Fruit fly (Drosophila melanogaster): ENCODE data around the gene CG14102.

The CG14102 gene

DNA sequence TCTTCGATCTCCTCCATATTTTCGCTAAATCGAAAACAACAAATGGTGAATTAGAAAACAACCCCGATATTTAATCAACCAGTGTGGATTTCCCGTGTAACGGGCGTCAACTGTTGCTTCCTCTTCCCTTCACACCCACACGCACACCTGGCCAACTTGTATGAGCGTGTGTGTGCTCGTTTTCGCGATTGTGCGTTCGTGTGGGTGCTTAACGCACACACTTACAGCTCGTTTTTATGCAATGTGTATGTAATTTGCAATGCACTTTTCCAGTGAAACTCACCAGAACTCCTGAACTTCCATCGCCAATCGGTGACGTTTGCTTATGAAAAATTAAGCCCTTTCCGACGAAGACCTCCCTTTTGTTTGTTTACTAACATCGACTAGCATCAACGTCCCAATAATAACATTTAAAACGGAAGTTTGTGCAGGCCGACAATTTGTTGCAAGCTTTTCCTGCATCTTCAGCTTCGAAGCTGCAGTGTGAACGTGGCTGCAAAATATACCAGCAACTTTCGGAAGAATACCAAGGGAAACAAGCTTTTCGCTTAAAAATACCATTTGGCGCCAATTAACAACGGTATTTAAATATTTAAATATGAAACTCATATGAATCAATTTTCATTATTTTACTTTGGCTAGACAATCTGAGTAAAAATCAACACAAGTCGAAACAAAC, 14.5 kb upstream of the CG14102 start, which contains the start of gene cyc:
Gene cyc, minus strand, starts transcription at position 467 of the 679 bp plus-strand sequence.
- TF ChIP-seq OdsH (GFP tag; optimal IDR thresholded peaks at IDR 0.05) (peak; percentile 8), N (GFP tag; optimal IDR thresholded peaks at IDR 0.05) (peak; percentile 39), Rel (GFP tag; optimal IDR thresholded peaks at IDR 0.05) (no peak), Rel (tag; optimal IDR thresholded peaks at IDR 0.05) (peak; percentile 42), Sp1 (GFP tag; optimal IDR thresholded peaks at IDR 0.05) (peak; percentile 39), sv (GFP tag; optimal IDR thresholded peaks at IDR 0.05) (no peak), ey (GFP tag; optimal IDR thresholded peaks at IDR 0.05) (peak; percentile 15), Abd-B (GFP tag; optimal IDR thresholded peaks at IDR 0.05) (no peak), lola (GFP tag; optimal IDR thresholded peaks at IDR 0.05) (no peak), psq (GFP tag; optimal IDR thresholded peaks at IDR 0.05) (peak; percentile 10), dmrt93B (GFP tag; optimal IDR thresholded peaks at IDR 0.05) (no peak)

dm6 chr3L:19813075-19813903, 12.2 kb upstream of the CG14102 start, which contains the start of gene Cyp305a1:
Gene Cyp305a1 (minus strand): TSS chr3L:19813339.
- TF ChIP-seq br (GFP tag; optimal IDR thresholded peaks at IDR 0.05) (no peak), dsf (GFP tag; optimal IDR thresholded peaks at IDR 0.05; ENCODE audit: borderline replicate concordance) (no peak), jim (GFP tag; optimal IDR thresholded peaks at IDR 0.05) (no peak), CrebA (GFP tag; optimal IDR thresholded peaks at IDR 0.05; ENCODE audit: borderline replicate concordance) (no peak), Abd-B (GFP tag; optimal IDR thresholded peaks at IDR 0.05) (no peak), rgr (GFP tag; optimal IDR thresholded peaks at IDR 0.05) (no peak), N (GFP tag; optimal IDR thresholded peaks at IDR 0.05) (no peak)

- TF ChIP-seq sage (GFP tag; optimal IDR thresholded peaks at IDR 0.05) (no peak), rgr (GFP tag; optimal IDR thresholded peaks at IDR 0.05) (no peak)
Measured at dm6 chr3L:19812491-19812890, 11.4 kb upstream of the CG14102 start.

DNA sequence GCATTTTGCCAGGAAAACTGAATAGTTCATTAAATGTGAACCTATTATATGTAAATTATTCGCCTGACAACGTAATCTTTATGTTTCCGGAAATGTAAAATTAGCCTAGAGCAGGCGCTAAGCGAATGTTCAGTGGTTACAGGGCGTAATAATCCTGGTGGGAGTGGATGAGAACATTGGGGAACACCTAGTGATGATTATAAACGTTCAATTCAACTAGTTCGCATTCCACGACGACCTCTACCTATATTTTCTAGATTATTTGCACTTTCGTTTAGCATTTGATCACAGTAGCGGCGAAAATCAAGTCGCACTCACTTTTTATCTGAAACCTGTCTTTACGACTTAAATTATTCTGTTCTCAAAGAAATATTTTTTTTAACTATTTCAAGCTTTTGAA, 6.4 kb upstream of the CG14102 start:
- no peak for TF ChIP-seq sage (GFP tag; optimal IDR thresholded peaks at IDR 0.05)
- TF ChIP-seq fru (GFP tag; optimal IDR thresholded peaks at IDR 0.05): no peak
- no peak for TF ChIP-seq Jra (GFP tag; optimal IDR thresholded peaks at IDR 0.05)
- no peak for TF ChIP-seq dl (GFP tag; optimal IDR thresholded peaks at IDR 0.05; ENCODE audit: insufficient read depth in 1 of 2, partially characterized antibody in 2 of 2)
- no peak for TF ChIP-seq CG9705 (GFP tag; optimal IDR thresholded peaks at IDR 0.05)
- no peak for TF ChIP-seq dmrt93B (GFP tag; optimal IDR thresholded peaks at IDR 0.05)
- no peak for TF ChIP-seq Vsx2 (GFP tag; optimal IDR thresholded peaks at IDR 0.05; ENCODE audit: partially characterized antibody)
- TF ChIP-seq ey (GFP tag; optimal IDR thresholded peaks at IDR 0.05): no peak
- TF ChIP-seq CG32264 (GFP tag; optimal IDR thresholded peaks at IDR 0.05): no peak
- no peak for TF ChIP-seq Sp1 (GFP tag; optimal IDR thresholded peaks at IDR 0.05)
- no peak for TF ChIP-seq N (GFP tag; optimal IDR thresholded peaks at IDR 0.05)
- no peak for TF ChIP-seq foxo (GFP tag; optimal IDR thresholded peaks at IDR 0.05)
- TF ChIP-seq Hnf4 (GFP tag; optimal IDR thresholded peaks at IDR 0.05): no peak

dm6 chr3L:19807103-19807502, 6.0 kb upstream of the CG14102 start, which contains the start of the genes CG14104 and Kap-alpha1:
Gene CG14104 (minus strand): TSS chr3L:19807199.
Gene Kap-alpha1 (plus strand): TSS chr3L:19807232.
- no peak for TF ChIP-seq Rel (GFP tag; optimal IDR thresholded peaks at IDR 0.05)
- peak; percentile 28 for TF ChIP-seq Rel (tag; optimal IDR thresholded peaks at IDR 0.05)
- no peak for TF ChIP-seq Hr78 (GFP tag; optimal IDR thresholded peaks at IDR 0.05)
- peak; percentile 11 for TF ChIP-seq Myc (optimal IDR thresholded peaks at IDR 0.05)
- TF ChIP-seq N (GFP tag; optimal IDR thresholded peaks at IDR 0.05): peak; percentile 47

dm6 chr3L:19805895-19806294, 4.8 kb upstream of the CG14102 start, which contains the start of gene CG34116:
Gene CG34116 (minus strand): TSS chr3L:19806036.
- TF ChIP-seq jim (GFP tag; optimal IDR thresholded peaks at IDR 0.05): no peak
- TF ChIP-seq psq (GFP tag; optimal IDR thresholded peaks at IDR 0.05): no peak
- TF ChIP-seq dmrt93B (GFP tag; optimal IDR thresholded peaks at IDR 0.05): no peak
- TF ChIP-seq GATAd (GFP tag; optimal IDR thresholded peaks at IDR 0.05): no peak
- TF ChIP-seq Hnf4 (GFP tag; optimal IDR thresholded peaks at IDR 0.05): no peak
- no peak for TF ChIP-seq Dif (GFP tag; optimal IDR thresholded peaks at IDR 0.05; ENCODE audit: partially characterized antibody)
- TF ChIP-seq Mio (GFP tag; optimal IDR thresholded peaks at IDR 0.05): no peak
- no peak for TF ChIP-seq dsf (GFP tag; optimal IDR thresholded peaks at IDR 0.05; ENCODE audit: borderline replicate concordance)
- no peak for TF ChIP-seq sv (GFP tag; optimal IDR thresholded peaks at IDR 0.05)
- no peak for TF ChIP-seq Jra (GFP tag; optimal IDR thresholded peaks at IDR 0.05)
- TF ChIP-seq ey (GFP tag; optimal IDR thresholded peaks at IDR 0.05): no peak
- no peak for TF ChIP-seq CrebA (GFP tag; optimal IDR thresholded peaks at IDR 0.05; ENCODE audit: borderline replicate concordance)
- no peak for TF ChIP-seq rgr (GFP tag; optimal IDR thresholded peaks at IDR 0.05)
- TF ChIP-seq lola (GFP tag; optimal IDR thresholded peaks at IDR 0.05): no peak
- no peak for TF ChIP-seq Abd-B (GFP tag; optimal IDR thresholded peaks at IDR 0.05)
- TF ChIP-seq Rel (GFP tag; optimal IDR thresholded peaks at IDR 0.05): no peak
- no peak for TF ChIP-seq Rel (tag; optimal IDR thresholded peaks at IDR 0.05)
- no peak for TF ChIP-seq fru (GFP tag; optimal IDR thresholded peaks at IDR 0.05)
- TF ChIP-seq HLH106 (tag; optimal IDR thresholded peaks at IDR 0.05): no peak
- TF ChIP-seq pan (optimal IDR thresholded peaks at IDR 0.05): no peak
- TF ChIP-seq Hr83 (GFP tag; optimal IDR thresholded peaks at IDR 0.05; ENCODE audit: poor library complexity, severe bottlenecking): no peak
